Worm (Caenorhabditis elegans): Measurements from ENCODE around the gene raga-1.

Gene raga-1

ce11 chrII:11333846-11334638 is 32.9 kb downstream of the raga-1 start (continued):
- TF ChIP-seq ceh-27 (GFP tag; optimal IDR thresholded peaks at IDR 0.05) (no peak), hmg-1.2 (GFP tag; IDR thresholded peaks at IDR 0.05) (peak; percentile 22), ztf-22 (GFP tag; optimal IDR thresholded peaks at IDR 0.05) (no peak), B0336.3 (GFP tag; IDR thresholded peaks at IDR 0.05) (peak; percentile 44; the same call in 1 of the 2 replicates), ZK185.1 (tag; optimal IDR thresholded peaks at IDR 0.05; ENCODE audit: poor library complexity, severe bottlenecking) (peak; percentile 57), ceh-58 (GFP tag; IDR thresholded peaks at IDR 0.05) (no peak), D2030.7 (GFP tag; IDR thresholded peaks at IDR 0.05) (0 out of 2 replicates have a peak, but pooled peaks have one; percentile 8), tbp1 (GFP tag; optimal IDR thresholded peaks at IDR 0.05) (peak; percentile 85), hmg-20 (GFP tag; IDR thresholded peaks at IDR 0.05) (0 out of 2 replicates have a peak, but pooled peaks have one; percentile 54), let-607 (tag; optimal IDR thresholded peaks at IDR 0.05) (peak in 1 of 2 experiments; percentile 33), Y79H2A.3 (GFP tag; conservative IDR thresholded peaks at IDR 0.05) (no peak), snpc-3.4 (tag; optimal IDR thresholded peaks at IDR 0.05) (peak; percentile 9), hlh-26 (GFP tag; conservative IDR thresholded peaks at IDR 0.05) (no peak), T26A5.8 (tag; optimal IDR thresholded peaks at IDR 0.05) (no peak), unc-130 (GFP tag; optimal IDR thresholded peaks at IDR 0.05) (no peak), snpc-1.3 (tag; optimal IDR thresholded peaks at IDR 0.05; ENCODE audit: insufficient read depth) (peak; percentile 61), unc-62 (GFP tag; optimal IDR thresholded peaks at IDR 0.05) (no peak), cebp-1 (GFP tag; IDR thresholded peaks at IDR 0.05) (no peak), cebp-1 (tag; optimal IDR thresholded peaks at IDR 0.05) (no peak), mcd-1 (GFP tag; IDR thresholded peaks at IDR 0.05) (peak; percentile 32; the same call in 1 of the 2 replicates), C17E4.6 (GFP tag; IDR thresholded peaks at IDR 0.05) (no peak), lir-1 (GFP tag; conservative IDR thresholded peaks at IDR 0.05) (no peak), fkh-3 (tag; optimal IDR thresholded peaks at IDR 0.05) (no peak), sdz-38 (tag; optimal IDR thresholded peaks at IDR 0.05) (no peak), dox-1 (GFP tag; IDR thresholded peaks at IDR 0.05) (peak; percentile 68), ztf-26 (tag; optimal IDR thresholded peaks at IDR 0.05) (peak; percentile 26), dpl-1 (GFP tag; optimal IDR thresholded peaks at IDR 0.05) (no peak), B0261.1 (tag; optimal IDR thresholded peaks at IDR 0.05) (peak; percentile 74), sptf-2 (GFP tag; optimal IDR thresholded peaks at IDR 0.05) (no peak)

DNA sequence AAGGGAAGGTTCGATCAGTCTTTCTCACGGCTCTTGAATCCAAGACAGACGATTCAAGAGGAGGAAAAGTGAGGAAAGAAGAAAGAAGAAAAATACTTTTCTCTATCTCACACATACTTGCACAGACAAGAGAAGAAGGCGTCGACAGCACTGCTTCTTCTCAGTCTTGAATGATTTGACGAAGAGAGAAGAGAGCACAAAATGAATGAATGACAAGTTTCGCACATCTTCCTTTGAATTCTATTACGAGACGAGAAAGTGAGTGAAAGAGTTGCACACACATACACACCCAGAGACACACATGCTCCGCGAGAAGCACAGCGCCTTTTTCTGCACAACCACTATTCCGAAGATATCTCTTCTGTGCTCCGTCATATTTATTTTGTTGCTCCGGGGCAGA is 34.5 kb downstream of the raga-1 start:
- TF ChIP-seq ztf-26 (tag; optimal IDR thresholded peaks at IDR 0.05) (no peak), C17E4.6 (GFP tag; IDR thresholded peaks at IDR 0.05) (no peak), snpc-4 (GFP tag; optimal IDR thresholded peaks at IDR 0.05) (no peak), snpc-4 (tag; optimal IDR thresholded peaks at IDR 0.05) (no peak), sptf-2 (GFP tag; optimal IDR thresholded peaks at IDR 0.05) (no peak), attf-5 (GFP tag; optimal IDR thresholded peaks at IDR 0.05) (no peak), athp-1 (tag; optimal IDR thresholded peaks at IDR 0.05) (no peak), ztf-18 (tag; optimal IDR thresholded peaks at IDR 0.05) (no peak), ztf-3 (GFP tag; optimal IDR thresholded peaks at IDR 0.05) (no peak), lin-26 (GFP tag; IDR thresholded peaks at IDR 0.05) (no peak), lin-40 (tag; optimal IDR thresholded peaks at IDR 0.05) (no peak), F39B2.1 (GFP tag; IDR thresholded peaks at IDR 0.05) (no peak), ztf-6 (GFP tag; IDR thresholded peaks at IDR 0.05) (no peak), him-1 (tag; optimal IDR thresholded peaks at IDR 0.05) (no peak), atf-7 (tag; optimal IDR thresholded peaks at IDR 0.05) (no peak), bed-2 (GFP tag; IDR thresholded peaks at IDR 0.05) (no peak), snpc-1.1 (tag; optimal IDR thresholded peaks at IDR 0.05; ENCODE audit: insufficient read depth) (no peak), gei-17 (GFP tag; optimal IDR thresholded peaks at IDR 0.05) (no peak)

Data from whole organism, young adult.